Fruit fly (Drosophila melanogaster): Measurements from ENCODE around the gene CG1265.

CG1265 gene

dm6 chr3L:4254301-4254834, at the start of gene CG1265, which contains the start of gene ago (continued):
- TF ChIP-seq CG12659 (GFP tag; optimal IDR thresholded peaks at IDR 0.05) (peak; percentile 54), danr (GFP tag; IDR thresholded peaks at IDR 0.05) (no peak), CG9932 (GFP tag; IDR thresholded peaks at IDR 0.05) (peak; percentile 72), sqz (GFP tag; optimal IDR thresholded peaks at IDR 0.05) (peak; percentile 53), exex (tag; optimal IDR thresholded peaks at IDR 0.05) (no peak), Drgx (GFP tag; IDR thresholded peaks at IDR 0.05) (peak; percentile 25; the same call in 1 of the 2 replicates), CG7786 (GFP tag; optimal IDR thresholded peaks at IDR 0.05) (peak; percentile 24), CG16813 (GFP tag; IDR thresholded peaks at IDR 0.05; ENCODE audit: partially characterized antibody) (peak; percentile 59; the same call in 2 of the 3 replicates), CG17385 (GFP tag; optimal IDR thresholded peaks at IDR 0.05) (peak; percentile 35), Dad (GFP tag; optimal IDR thresholded peaks at IDR 0.05) (no peak), D19B (GFP tag; optimal IDR thresholded peaks at IDR 0.05) (no peak), caup (GFP tag; optimal IDR thresholded peaks at IDR 0.05; ENCODE audit: severe bottlenecking) (peak; percentile 10), H15 (GFP tag; IDR thresholded peaks at IDR 0.05) (peak; percentile 31; the same call in 1 of the 3 replicates), CG17361 (GFP tag; IDR thresholded peaks at IDR 0.05) (peak; percentile 83), Taf1 (GFP tag; IDR thresholded peaks at IDR 0.05) (peak; percentile 12; the same call in 1 of the 2 replicates), Ssrp (tag; optimal IDR thresholded peaks at IDR 0.05) (peak; percentile 48), Usf (GFP tag; optimal IDR thresholded peaks at IDR 0.05) (peak; percentile 37), lmd (GFP tag; IDR thresholded peaks at IDR 0.05) (peak; percentile 41; the same call in 1 of the 2 replicates), HLH54F (GFP tag; optimal IDR thresholded peaks at IDR 0.05) (peak; percentile 26), H2.0 (GFP tag; IDR thresholded peaks at IDR 0.05) (peak; percentile 27), p53 (GFP tag; optimal IDR thresholded peaks at IDR 0.05) (no peak), Ada2b (GFP tag; IDR thresholded peaks at IDR 0.05) (peak; percentile 18; the same call in 1 of the 2 replicates), CG7556 (GFP tag; optimal IDR thresholded peaks at IDR 0.05) (peak; percentile 23), Fer2 (tag; optimal IDR thresholded peaks at IDR 0.05) (peak; percentile 19), CG30020 (tag; optimal IDR thresholded peaks at IDR 0.05) (peak; percentile 47), Hey (tag; optimal IDR thresholded peaks at IDR 0.05) (no peak), CG14667 (GFP tag; IDR thresholded peaks at IDR 0.05) (peak; percentile 46; the same call in 1 of the 2 replicates), CG14710 (tag; optimal IDR thresholded peaks at IDR 0.05) (peak; percentile 99), CG10267 (tag; optimal IDR thresholded peaks at IDR 0.05) (peak; percentile 38), CG43689 (GFP tag; IDR thresholded peaks at IDR 0.05) (no peak), CG13624 (GFP tag; optimal IDR thresholded peaks at IDR 0.05) (no peak), CG2889 (GFP tag; IDR thresholded peaks at IDR 0.05) (peak; percentile 62; the same call in 2 of the 3 replicates), CG2129 (GFP tag; IDR thresholded peaks at IDR 0.05; ENCODE audit: partially characterized antibody) (0 out of 2 replicates have a peak, but pooled peaks have one; percentile 11), CG12391 (tag; optimal IDR thresholded peaks at IDR 0.05) (peak; percentile 54), stwl (tag; optimal IDR thresholded peaks at IDR 0.05) (peak; percentile 33), tna (GFP tag; IDR thresholded peaks at IDR 0.05; ENCODE audit: partially characterized antibody) (no peak), GATAe (GFP tag; conservative IDR thresholded peaks at IDR 0.05) (no peak), pzg (GFP tag; optimal IDR thresholded peaks at IDR 0.05) (peak; percentile 14), CG15269 (tag; optimal IDR thresholded peaks at IDR 0.05) (peak; percentile 52), fd96Cb (tag; optimal IDR thresholded peaks at IDR 0.05) (peak; percentile 21), Meics (GFP tag; optimal IDR thresholded peaks at IDR 0.05) (peak; percentile 55), CG14014 (GFP tag; IDR thresholded peaks at IDR 0.05) (peak; percentile 47), CG10209 (GFP tag; optimal IDR thresholded peaks at IDR 0.05) (peak; percentile 57), CG9215 (GFP tag; IDR thresholded peaks at IDR 0.05) (peak; percentile 46), zfh2 (GFP tag; optimal IDR thresholded peaks at IDR 0.05) (peak; percentile 8), E2f2 (GFP tag; IDR thresholded peaks at IDR 0.05) (peak; percentile 66), Gug (GFP tag; IDR thresholded peaks at IDR 0.05) (peak; percentile 55; the same call in 2 of the 4 replicates), CoRest (tag; optimal IDR thresholded peaks at IDR 0.05) (peak; percentile 71), Dp (GFP tag; optimal IDR thresholded peaks at IDR 0.05) (peak; percentile 55)
